Worm (Caenorhabditis elegans): ENCODE results near the gene nhr-121.

DNA sequence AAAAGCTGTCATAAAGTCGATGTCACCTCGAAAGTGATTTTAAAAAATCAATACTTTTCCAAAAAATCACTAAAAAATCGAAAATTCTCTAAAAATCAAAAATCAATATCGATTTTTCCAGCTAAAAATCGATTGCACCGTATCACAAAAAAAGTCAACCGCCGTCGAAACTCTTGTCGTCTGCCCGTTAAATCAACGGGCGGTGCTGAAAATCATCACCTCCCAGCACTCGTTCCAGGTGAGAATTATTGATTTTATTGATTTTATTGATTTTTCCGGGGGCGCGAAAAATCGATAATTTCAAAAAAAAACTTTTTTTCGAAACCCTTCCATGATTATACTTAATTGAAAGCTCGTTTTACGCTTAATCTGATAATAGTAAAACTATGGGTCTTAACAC is 35.1 kb downstream of the nhr-121 start:
- TF ChIP-seq lir-1 (GFP tag; conservative IDR thresholded peaks at IDR 0.05) = no peak
- TF ChIP-seq ztf-25 (GFP tag; IDR thresholded peaks at IDR 0.05) = no peak
- TF ChIP-seq sea-2 (GFP tag; IDR thresholded peaks at IDR 0.05) = no peak
- TF ChIP-seq ceh-27 (GFP tag; optimal IDR thresholded peaks at IDR 0.05) = no peak
- TF ChIP-seq ceh-40 (GFP tag; IDR thresholded peaks at IDR 0.05) = no peak
- no peak for TF ChIP-seq ama-1 (optimal IDR thresholded peaks at IDR 0.05)
- no peak for TF ChIP-seq ama-1 (GFP tag; optimal IDR thresholded peaks at IDR 0.05)
- TF ChIP-seq T07F8.4 (tag; optimal IDR thresholded peaks at IDR 0.05) = no peak
- TF ChIP-seq tbp1 (GFP tag; optimal IDR thresholded peaks at IDR 0.05) = no peak
- TF ChIP-seq somi-1 (GFP tag; optimal IDR thresholded peaks at IDR 0.05) = no peak

Measured in whole organism, young adult.